Fruit fly (Drosophila melanogaster) whole organism, prepupa: ENCODE data around the gene CG14440.

Experiments used
- Blimp-1 ChIP-seq: fragments of 200-800 bp; sonication (Bioruptor generic); optimal IDR thresholded peaks from 3 replicates; lab custom pipeline; 2017; ENCODE audit warnings: missing biosample characterization, missing genetic modification characterization, mild to moderate bottlenecking, moderate library complexity, missing genetic modification reagents
- CG10669 ChIP-seq: fragments of 200-800 bp; sonication (Bioruptor generic); optimal IDR thresholded peaks from 3 replicates; lab custom pipeline; 2018; ENCODE audit warnings: missing biosample characterization, mild to moderate bottlenecking, missing genetic modification characterization, moderate library complexity
- CG1621 ChIP-seq: fragments of 200-800 bp; sonication (Bioruptor generic); optimal IDR thresholded peaks from 3 replicates; lab custom pipeline; 2018; ENCODE audit warnings: missing biosample characterization, mild to moderate bottlenecking, missing genetic modification characterization
- CG3032 ChIP-seq: fragments of 200-800 bp; optimal IDR thresholded peaks from 2 replicates; lab custom pipeline; 2019; ENCODE audit warnings: missing biosample characterization, mild to moderate bottlenecking, missing genetic modification characterization, moderate library complexity
- CG32006 ChIP-seq: fragments of 200-800 bp; sonication (Bioruptor generic); optimal IDR thresholded peaks from 3 replicates; lab custom pipeline; 2017; ENCODE audit warnings: missing biosample characterization, mild to moderate bottlenecking, missing genetic modification characterization
- CG4318 ChIP-seq: fragments of 200-800 bp; sonication (Bioruptor generic); optimal IDR thresholded peaks from 3 replicates; lab custom pipeline; 2017; ENCODE audit warnings: missing biosample characterization, mild to moderate bottlenecking, missing genetic modification characterization
- CG6163 ChIP-seq: fragments of 200-800 bp; sonication (Bioruptor generic); IDR thresholded peaks from 3 replicates; pipeline ENCODE4 v1.3.6; 2022; ENCODE audit warnings: missing biosample characterization, missing genetic modification characterization
- CG6276 ChIP-seq: fragments of 200-800 bp; sonication (Bioruptor generic); optimal IDR thresholded peaks from 2 replicates; lab custom pipeline; 2017; ENCODE audit warnings: missing biosample characterization, mild to moderate bottlenecking, missing genetic modification characterization
- CG6792 ChIP-seq: fragments of 200-800 bp; sonication (Bioruptor generic); optimal IDR thresholded peaks from 3 replicates; lab custom pipeline; 2016; ENCODE audit warnings: missing biosample characterization, missing genetic modification characterization
- CG6808 ChIP-seq: fragments of 200-800 bp; sonication (Bioruptor generic); optimal IDR thresholded peaks from 3 replicates; lab custom pipeline; 2017; ENCODE audit warnings: missing biosample characterization, missing genetic modification characterization, mild to moderate bottlenecking, moderate library complexity, missing genetic modification reagents
- CG6854 ChIP-seq: fragments of 200-800 bp; sonication (Bioruptor generic); optimal IDR thresholded peaks from 2 replicates; lab custom pipeline; 2017; ENCODE audit warnings: missing biosample characterization, mild to moderate bottlenecking, missing genetic modification characterization
- CG8119 ChIP-seq: fragments of 200-800 bp; sonication (Bioruptor generic); IDR thresholded peaks from 3 replicates; pipeline ENCODE4 v1.3.6; 2022; ENCODE audit warnings: missing biosample characterization, missing genetic modification characterization
- CG8632 ChIP-seq: fragments of 200-800 bp; sonication (Bioruptor generic); optimal IDR thresholded peaks from 3 replicates; lab custom pipeline; 2016; ENCODE audit warnings: missing biosample characterization, missing genetic modification characterization
- CG9139 ChIP-seq: fragments of 200-800 bp; sonication (Bioruptor generic); optimal IDR thresholded peaks from 3 replicates; lab custom pipeline; 2017; ENCODE audit warnings: missing biosample characterization, mild to moderate bottlenecking, missing genetic modification characterization
- Eip75B ChIP-seq: fragments of 200-800 bp; sonication (Bioruptor generic); optimal IDR thresholded peaks from 3 replicates; lab custom pipeline; 2016; ENCODE audit warnings: missing biosample characterization, missing genetic modification characterization
- Ets96B ChIP-seq: fragments of 200-800 bp; optimal IDR thresholded peaks from 2 replicates; lab custom pipeline; 2019; ENCODE audit warnings: missing biosample characterization, mild to moderate bottlenecking, missing genetic modification characterization, moderate library complexity
- Hr38 ChIP-seq: sonication (Bioruptor generic); optimal IDR thresholded peaks from 2 replicates; lab custom pipeline; 2016; ENCODE audit warnings: missing biosample characterization, missing genetic modification characterization
- Hr39 ChIP-seq: fragments of 200-800 bp; sonication (Bioruptor generic); optimal IDR thresholded peaks from 2 replicates; lab custom pipeline; 2016; ENCODE audit warnings: missing biosample characterization, missing genetic modification characterization
- Hr4 ChIP-seq: fragments of 200-800 bp; sonication (Bioruptor generic); optimal IDR thresholded peaks from 3 replicates; lab custom pipeline; 2016; ENCODE audit warnings: missing biosample characterization, missing genetic modification characterization
- Lpt ChIP-seq: fragments of 200-800 bp; sonication (Bioruptor generic); optimal IDR thresholded peaks from 3 replicates; lab custom pipeline; 2016; ENCODE audit warnings: missing biosample characterization, missing genetic modification characterization
- Met ChIP-seq: fragments of 200-800 bp; sonication (Bioruptor generic); optimal IDR thresholded peaks from 3 replicates; lab custom pipeline; 2016; ENCODE audit warnings: missing biosample characterization, missing genetic modification characterization
- OdsH ChIP-seq: fragments of 200-800 bp; sonication (Bioruptor generic); optimal IDR thresholded peaks from 3 replicates; lab custom pipeline; 2016; ENCODE audit warnings: missing biosample characterization, missing genetic modification characterization
- Sox14 ChIP-seq: fragments of 200-800 bp; sonication (Bioruptor generic); optimal IDR thresholded peaks from 3 replicates; lab custom pipeline; 2016; ENCODE audit warnings: missing biosample characterization, missing genetic modification characterization
- Sox15 ChIP-seq: fragments of 200-800 bp; sonication (Bioruptor generic); optimal IDR thresholded peaks from 3 replicates; lab custom pipeline; 2016; ENCODE audit warnings: missing biosample characterization, missing genetic modification characterization
- achi ChIP-seq: fragments of 200-800 bp; sonication (Bioruptor generic); optimal IDR thresholded peaks from 3 replicates; lab custom pipeline; 2016; ENCODE audit warnings: missing biosample characterization, missing genetic modification characterization
- cyc ChIP-seq: fragments of 200-800 bp; sonication (Bioruptor generic); optimal IDR thresholded peaks from 3 replicates; lab custom pipeline; 2016; ENCODE audit warnings: missing biosample characterization, missing genetic modification characterization
- dac ChIP-seq: fragments of 200-800 bp; sonication (Bioruptor generic); optimal IDR thresholded peaks from 2 replicates; lab custom pipeline; 2017; ENCODE audit warnings: missing biosample characterization, mild to moderate bottlenecking, missing genetic modification characterization
- dsx ChIP-seq: fragments of 200-800 bp; optimal IDR thresholded peaks from 3 replicates; lab custom pipeline; 2019; ENCODE audit warnings: missing biosample characterization, mild to moderate bottlenecking, missing genetic modification characterization, moderate library complexity; ENCODE audit not compliant: poor library complexity, severe bottlenecking
- eg ChIP-seq: fragments of 200-800 bp; sonication (Bioruptor generic); IDR thresholded peaks from 3 replicates; pipeline ENCODE4 v1.3.6; 2022; ENCODE audit warnings: missing biosample characterization, missing genetic modification characterization
- fd85E ChIP-seq: fragments of 200-800 bp; sonication (Bioruptor generic); optimal IDR thresholded peaks from 3 replicates; lab custom pipeline; 2016; ENCODE audit warnings: missing biosample characterization, missing genetic modification characterization
- fkh ChIP-seq: fragments of 200-800 bp; sonication (Bioruptor generic); optimal IDR thresholded peaks from 3 replicates; lab custom pipeline; 2017; ENCODE audit warnings: missing biosample characterization, mild to moderate bottlenecking, missing genetic modification characterization, moderate library complexity
- net ChIP-seq: fragments of 200-800 bp; sonication (Bioruptor generic); optimal IDR thresholded peaks from 3 replicates; lab custom pipeline; 2016; ENCODE audit warnings: missing biosample characterization, missing genetic modification characterization
- pdm3 ChIP-seq: fragments of 200-800 bp; sonication (Bioruptor generic); optimal IDR thresholded peaks from 3 replicates; lab custom pipeline; 2016; ENCODE audit warnings: missing biosample characterization, missing genetic modification characterization
- salr ChIP-seq, 2 experiments: fragments of 200-800 bp; sonication (Bioruptor generic); optimal IDR thresholded peaks; 3 replicates each; lab custom pipeline; 2016 to 2018; ENCODE audit warnings: missing biosample characterization in 2 of 2, missing genetic modification characterization in 2 of 2, mild to moderate bottlenecking in 1 of 2
- spab ChIP-seq: fragments of 200-800 bp; sonication (Bioruptor generic); optimal IDR thresholded peaks from 2 replicates; lab custom pipeline; 2017; ENCODE audit warnings: missing biosample characterization, mild to moderate bottlenecking, missing genetic modification characterization, missing genetic modification reagents
- ss ChIP-seq, 2 experiments: fragments of 200-800 bp; sonication (Bioruptor generic); optimal IDR thresholded peaks; 2 replicates in 1 of 2; 3 replicates in 1 of 2; lab custom pipeline; 2017 to 2018; ENCODE audit warnings: mild to moderate bottlenecking in 2 of 2, missing biosample characterization in 2 of 2, missing genetic modification characterization in 2 of 2, moderate library complexity in 1 of 2
- svp ChIP-seq: fragments of 200-800 bp; sonication (Bioruptor generic); peaks from one replicate; lab custom pipeline; 2016; ENCODE audit warnings: missing biosample characterization, missing genetic modification characterization
- topi ChIP-seq: fragments of 200-800 bp; sonication (Bioruptor generic); optimal IDR thresholded peaks from 3 replicates; lab custom pipeline; 2016; ENCODE audit warnings: missing biosample characterization, missing genetic modification characterization
- vri ChIP-seq: fragments of 200-800 bp; sonication (Bioruptor generic); optimal IDR thresholded peaks from 3 replicates; lab custom pipeline; 2016; ENCODE audit warnings: missing biosample characterization, mild to moderate bottlenecking, missing genetic modification characterization

The CG14440 gene

dm6 chrX:6687267-6687666 is 11.1 kb downstream of the CG14440 start, which contains the start of gene CG44303:
CG44303 (minus strand) TSS chrX:6687420.
- no peak for TF ChIP-seq net (GFP tag; lab: Kevin White, UChicago)
- TF ChIP-seq Hr38: no peak
- no peak for TF ChIP-seq CG8119
- TF ChIP-seq vri: no peak
- TF ChIP-seq CG3032: no peak
- TF ChIP-seq CG9139 (GFP tag; lab: Kevin White, UChicago): no peak
- no peak for TF ChIP-seq CG4318
- TF ChIP-seq Sox15 (GFP tag; lab: Kevin White, UChicago): no peak
- TF ChIP-seq eg (GFP tag; lab: Robert Waterston, UW): no peak

- TF ChIP-seq CG1621 (tag; lab: Kevin White, UChicago) (peak; percentile 87), CG32006 (GFP tag; lab: Kevin White, UChicago) (no peak), fd85E (GFP tag; lab: Kevin White, UChicago) (no peak), cyc (no peak), Sox14 (GFP tag; lab: Kevin White, UChicago) (peak; percentile 16), Lpt (GFP tag; lab: Kevin White, UChicago) (no peak), ss (GFP tag; optimal IDR thresholded peaks at IDR 0.05; lab: Kevin White, UChicago) (no peak), CG9139 (GFP tag; lab: Kevin White, UChicago) (no peak)
Measured at dm6 chrX:6683635-6684499, 14.5 kb downstream of the CG14440 start, which contains the start of gene Pink1. Pink1 (plus strand) TSS chrX:6683798.

- TF ChIP-seq CG6808 (GFP tag; lab: Kevin White, UChicago) (no peak), CG8119 (no peak), Hr4 (GFP tag; lab: Kevin White, UChicago) (no peak), CG6792 (GFP tag; lab: Kevin White, UChicago) (no peak), achi (GFP tag; lab: Kevin White, UChicago) (no peak), spab (GFP tag; lab: Kevin White, UChicago) (no peak), salr (GFP tag; optimal IDR thresholded peaks at IDR 0.05; lab: Kevin White, UChicago) (no peak)
Measured at dm6 chrX:6681467-6681866, 16.9 kb downstream of the CG14440 start, which contains the start of gene Fum2. Fum2 (plus strand) TSS chrX:6681767.

dm6 chrX:6679502-6679810 is 18.9 kb downstream of the CG14440 start:
- TF ChIP-seq svp (GFP tag; lab: Kevin White, UChicago) (peak; percentile 70), CG6163 (GFP tag; lab: Robert Waterston, UW) (no peak)
- TF ChIP-seq, all 60 proteins: peak for 1

- no peak for TF ChIP-seq fkh
- peak; percentile 95 for TF ChIP-seq CG6854 (GFP tag; lab: Kevin White, UChicago)
- TF ChIP-seq dsx: peak; percentile 94
- TF ChIP-seq Met (GFP tag; lab: Kevin White, UChicago): peak; percentile 96
- TF ChIP-seq Ets96B (tag; lab: Kevin White, UChicago): peak; percentile 95
- TF ChIP-seq CG9139 (GFP tag; lab: Kevin White, UChicago): peak; percentile 96
- TF ChIP-seq OdsH: peak; percentile 97
- peak; percentile 95 for TF ChIP-seq dac (GFP tag; lab: Kevin White, UChicago)
- TF ChIP-seq ss (GFP tag; optimal IDR thresholded peaks at IDR 0.05; lab: Kevin White, UChicago): peak; percentile 98
- TF ChIP-seq CG6276: peak; percentile 97
- TF ChIP-seq CG10669 (GFP tag; lab: Kevin White, UChicago): peak; percentile 97
- peak; percentile 95 for TF ChIP-seq achi (GFP tag; lab: Kevin White, UChicago)
- peak; percentile 97 for TF ChIP-seq Eip75B (GFP tag; lab: Kevin White, UChicago)
- TF ChIP-seq CG32006 (GFP tag; lab: Kevin White, UChicago): peak; percentile 97
- peak; percentile 98 for TF ChIP-seq pdm3 (GFP tag; lab: Kevin White, UChicago)
- TF ChIP-seq spab (GFP tag; lab: Kevin White, UChicago): peak; percentile 96
- peak; percentile 97 for TF ChIP-seq topi (GFP tag; lab: Kevin White, UChicago)
- peak; percentile 96 for TF ChIP-seq CG6792 (GFP tag; lab: Kevin White, UChicago)
- peak; percentile 85 for TF ChIP-seq Blimp-1 (GFP tag; lab: Kevin White, UChicago)
- TF ChIP-seq CG8632 (GFP tag; lab: Kevin White, UChicago): peak; percentile 96
- peak; percentile 96 for TF ChIP-seq Hr39 (GFP tag; lab: Kevin White, UChicago)
- TF ChIP-seq fd85E (GFP tag; lab: Kevin White, UChicago): peak; percentile 93
- peak; percentile 98 for TF ChIP-seq CG1621 (tag; lab: Kevin White, UChicago)
- peak; percentile 97 for TF ChIP-seq cyc
Measured at dm6 chrX:6678635-6679501, 19.5 kb downstream of the CG14440 start, which contains the start of gene ND-ASHI. ND-ASHI (minus strand) TSS chrX:6679118.
